Fruit fly (Drosophila melanogaster): Measurements from ENCODE around the gene CG4022.

dm6 chr3L:9432810-9433587 is 22.4 kb upstream of the CG4022 start:
- TF ChIP-seq vfl (GFP tag; optimal IDR thresholded peaks at IDR 0.05) (no peak), CG1603 (tag; optimal IDR thresholded peaks at IDR 0.05) (no peak), insv (GFP tag; optimal IDR thresholded peaks at IDR 0.05) (no peak), fd96Cb (tag; optimal IDR thresholded peaks at IDR 0.05) (no peak), sob (GFP tag; IDR thresholded peaks at IDR 0.05) (no peak), CG14710 (tag; optimal IDR thresholded peaks at IDR 0.05) (no peak), ttk (GFP tag; IDR thresholded peaks at IDR 0.05) (no peak)

All from whole organism, embryonic.